Fruit fly (Drosophila melanogaster) whole organism, embryonic: Measurements from ENCODE around the gene fzy.

Source experiments
- CG10209 ChIP-seq: fragments of 200-800 bp; sonication (Bioruptor generic); optimal IDR thresholded peaks from 3 replicates; lab custom pipeline; 2017; ENCODE audit warnings: missing biosample characterization, mild to moderate bottlenecking, missing genetic modification characterization, missing genetic modification reagents
- CG10274 ChIP-seq: fragments of 200-800 bp; sonication (Bioruptor generic); optimal IDR thresholded peaks from 3 replicates; lab custom pipeline; 2017; ENCODE audit warnings: missing biosample characterization, mild to moderate bottlenecking, missing genetic modification characterization
- CG10654 ChIP-seq: fragments of 200-800 bp; sonication (Bioruptor generic); optimal IDR thresholded peaks from 2 replicates; lab custom pipeline; 2016; ENCODE audit warnings: missing biosample characterization, missing genetic modification characterization
- CG11504 ChIP-seq: fragments of 200-800 bp; sonication (Bioruptor generic); optimal IDR thresholded peaks from 3 replicates; lab custom pipeline; 2019; ENCODE audit warnings: missing biosample characterization, mild to moderate bottlenecking, missing genetic modification characterization, moderate library complexity
- CG11723 ChIP-seq: fragments of 200-800 bp; sonication (Bioruptor generic); optimal IDR thresholded peaks from 2 replicates; lab custom pipeline; 2017; ENCODE audit warnings: missing biosample characterization, mild to moderate bottlenecking, missing genetic modification characterization
- CG12155 ChIP-seq: fragments of 200-800 bp; sonication (Bioruptor generic); optimal IDR thresholded peaks from 3 replicates; lab custom pipeline; 2016; ENCODE audit warnings: missing biosample characterization, missing genetic modification characterization
- CG12236 ChIP-seq: fragments of 200-800 bp; sonication (Bioruptor generic); optimal IDR thresholded peaks from 2 replicates; lab custom pipeline; 2016; ENCODE audit warnings: missing biosample characterization, missing genetic modification characterization
- CG12659 ChIP-seq: fragments of 200-800 bp; sonication (Bioruptor generic); optimal IDR thresholded peaks from 3 replicates; lab custom pipeline; 2017; ENCODE audit warnings: mild to moderate bottlenecking, missing biosample characterization, missing genetic modification reagents, missing genetic modification characterization
- CG14441 ChIP-seq: fragments of 200-800 bp; sonication (Bioruptor generic); IDR thresholded peaks from 2 replicates; pipeline ENCODE4 v1.3.6; 2022; ENCODE audit warnings: missing biosample characterization, missing genetic modification characterization
- CG14710 ChIP-seq: fragments of 200-800 bp; sonication (Bioruptor generic); optimal IDR thresholded peaks from 3 replicates; lab custom pipeline; 2019; ENCODE audit warnings: missing biosample characterization, mild to moderate bottlenecking, missing genetic modification characterization, moderate library complexity
- CG14965 ChIP-seq: fragments of 200-800 bp; sonication (Bioruptor generic); optimal IDR thresholded peaks from 2 replicates; lab custom pipeline; 2016; ENCODE audit warnings: missing biosample characterization, missing genetic modification characterization, borderline replicate concordance
- CG15601 ChIP-seq: fragments of 200-800 bp; sonication (Bioruptor generic); optimal IDR thresholded peaks from 3 replicates; lab custom pipeline; 2019; ENCODE audit warnings: missing biosample characterization, mild to moderate bottlenecking, missing genetic modification characterization, moderate library complexity
- CG1603 ChIP-seq: fragments of 200-800 bp; sonication (Bioruptor generic); optimal IDR thresholded peaks from 2 replicates; lab custom pipeline; 2019; ENCODE audit warnings: missing biosample characterization, mild to moderate bottlenecking, missing genetic modification characterization, moderate library complexity
- CG17612 ChIP-seq: fragments of 200-800 bp; sonication (Bioruptor generic); IDR thresholded peaks from 2 replicates; pipeline ENCODE4 v1.3.6; 2022; ENCODE audit warnings: missing biosample characterization, missing genetic modification characterization
- CG30020 ChIP-seq: fragments of 200-800 bp; optimal IDR thresholded peaks from 2 replicates; lab custom pipeline; 2019; ENCODE audit warnings: missing biosample characterization, mild to moderate bottlenecking, missing genetic modification characterization, moderate library complexity
- CG31441 ChIP-seq: fragments of 200-800 bp; sonication (Bioruptor generic); IDR thresholded peaks from 2 replicates; pipeline ENCODE4 v1.3.6; 2022; ENCODE audit warnings: missing biosample characterization, missing genetic modification characterization
- CG3163 ChIP-seq: fragments of 200-800 bp; sonication (Bioruptor generic); optimal IDR thresholded peaks from 3 replicates; lab custom pipeline; 2016; ENCODE audit warnings: missing biosample characterization, missing genetic modification characterization
- CG32532 ChIP-seq: fragments of 200-800 bp; sonication (Bioruptor generic); IDR thresholded peaks from 2 replicates; pipeline ENCODE4 v1.3.6; 2022; ENCODE audit warnings: missing biosample characterization, missing genetic modification characterization
- CG33557 ChIP-seq: fragments of 200-800 bp; sonication (Bioruptor generic); optimal IDR thresholded peaks from 2 replicates; lab custom pipeline; 2019; ENCODE audit warnings: missing biosample characterization, mild to moderate bottlenecking, missing genetic modification characterization, moderate library complexity
- CG34376 ChIP-seq: fragments of 200-800 bp; sonication (Bioruptor generic); optimal IDR thresholded peaks from 2 replicates; lab custom pipeline; 2018; ENCODE audit warnings: missing biosample characterization, mild to moderate bottlenecking, missing genetic modification characterization
- CG3847 ChIP-seq: fragments of 200-800 bp; sonication (Bioruptor generic); IDR thresholded peaks from 2 replicates; pipeline ENCODE4 v1.3.6; 2022; ENCODE audit warnings: missing biosample characterization, missing genetic modification characterization
- CG4707 ChIP-seq: fragments of 200-800 bp; sonication (Bioruptor generic); optimal IDR thresholded peaks from 2 replicates; lab custom pipeline; 2018; ENCODE audit warnings: missing biosample characterization, mild to moderate bottlenecking, missing genetic modification characterization, moderate library complexity
- CG6254 ChIP-seq: fragments of 200-800 bp; sonication (Bioruptor generic); optimal IDR thresholded peaks from 3 replicates; lab custom pipeline; 2017; ENCODE audit warnings: mild to moderate bottlenecking, missing biosample characterization, missing genetic modification reagents, missing genetic modification characterization
- CG6654 ChIP-seq: fragments of 200-800 bp; sonication (Bioruptor generic); optimal IDR thresholded peaks from 2 replicates; lab custom pipeline; 2017; ENCODE audit warnings: missing biosample characterization, mild to moderate bottlenecking, missing genetic modification characterization
- CG6765 ChIP-seq: fragments of 200-800 bp; sonication (Bioruptor generic); optimal IDR thresholded peaks from 3 replicates; lab custom pipeline; 2017; ENCODE audit warnings: missing biosample characterization, mild to moderate bottlenecking, missing genetic modification characterization
- CG6854 ChIP-seq: fragments of 200-800 bp; sonication (Bioruptor generic); optimal IDR thresholded peaks from 3 replicates; lab custom pipeline; 2017; ENCODE audit warnings: missing biosample characterization, mild to moderate bottlenecking, missing genetic modification characterization
- CG7786 ChIP-seq: fragments of 200-800 bp; sonication (Bioruptor generic); optimal IDR thresholded peaks from 2 replicates; lab custom pipeline; 2016; ENCODE audit warnings: missing biosample characterization, missing genetic modification characterization
- CG8388 ChIP-seq: fragments of 200-800 bp; sonication (Bioruptor generic); optimal IDR thresholded peaks from 2 replicates; lab custom pipeline; 2019; ENCODE audit warnings: missing biosample characterization, mild to moderate bottlenecking, missing genetic modification characterization, moderate library complexity
- CG9817 ChIP-seq: fragments of 200-800 bp; sonication (Bioruptor generic); optimal IDR thresholded peaks from 2 replicates; lab custom pipeline; 2018; ENCODE audit warnings: missing biosample characterization, mild to moderate bottlenecking, missing genetic modification characterization, moderate library complexity
- CG9876 ChIP-seq: fragments of 200-800 bp; sonication (Bioruptor generic); optimal IDR thresholded peaks from 2 replicates; lab custom pipeline; 2016; ENCODE audit warnings: missing biosample characterization, missing genetic modification characterization
- CTCF ChIP-seq: fragments of 200-800 bp; sonication (Bioruptor generic); optimal IDR thresholded peaks from 2 replicates; lab custom pipeline; 2017; ENCODE audit warnings: missing biosample characterization, mild to moderate bottlenecking, missing genetic modification characterization, moderate library complexity
- Gug ChIP-seq: fragments of 200-800 bp; sonication (Bioruptor generic); IDR thresholded peaks from 4 replicates; pipeline ENCODE4 v1.3.6; 2022; ENCODE audit warnings: missing biosample characterization, missing genetic modification characterization
- Hmr ChIP-seq: fragments of 200-800 bp; sonication (Bioruptor generic); optimal IDR thresholded peaks from 3 replicates; lab custom pipeline; 2017; ENCODE audit warnings: mild to moderate bottlenecking, missing biosample characterization, missing genetic modification reagents, missing genetic modification characterization
- Hr51 ChIP-seq, 2 experiments: fragments of 200-800 bp; sonication (Bioruptor generic); optimal IDR thresholded peaks; 2 replicates in 1 of 2; 3 replicates in 1 of 2; lab custom pipeline; 2016 to 2018; ENCODE audit warnings: missing biosample characterization in 2 of 2, missing genetic modification characterization in 2 of 2, mild to moderate bottlenecking in 1 of 2, moderate library complexity in 1 of 2
- Lim3 ChIP-seq: fragments of 200-800 bp; sonication (Bioruptor generic); IDR thresholded peaks from 2 replicates; pipeline ENCODE4 v1.3.6; 2022; ENCODE audit warnings: missing biosample characterization, missing genetic modification characterization
- Taf1 ChIP-seq: fragments of 200-800 bp; sonication (Bioruptor generic); IDR thresholded peaks from 2 replicates; pipeline ENCODE4 v1.3.6; 2022; ENCODE audit warnings: missing biosample characterization, missing genetic modification characterization
- Vsx1 ChIP-seq: fragments of 200-800 bp; sonication (Bioruptor generic); optimal IDR thresholded peaks from 2 replicates; lab custom pipeline; 2017; ENCODE audit warnings: missing biosample characterization, mild to moderate bottlenecking, missing genetic modification characterization, missing genetic modification reagents
- abd-A ChIP-seq: fragments of 200-800 bp; sonication (Bioruptor generic); optimal IDR thresholded peaks from 3 replicates; lab custom pipeline; 2019; ENCODE audit warnings: missing biosample characterization, mild to moderate bottlenecking, missing genetic modification characterization, moderate library complexity
- ato ChIP-seq: fragments of 200-800 bp; sonication (Bioruptor generic); IDR thresholded peaks from 2 replicates; pipeline ENCODE4 v1.3.6; 2022; ENCODE audit warnings: missing biosample characterization, missing genetic modification characterization; ENCODE audit not compliant: partially characterized antibody
- bbx ChIP-seq: fragments of 200-800 bp; sonication (Bioruptor generic); IDR thresholded peaks from 2 replicates; pipeline ENCODE4 v1.3.6; 2022; ENCODE audit warnings: missing biosample characterization, missing genetic modification characterization; ENCODE audit not compliant: partially characterized antibody
- dati ChIP-seq: fragments of 200-800 bp; sonication (Bioruptor generic); IDR thresholded peaks from 2 replicates; pipeline ENCODE4 v1.3.6; 2022; ENCODE audit warnings: missing biosample characterization, missing genetic modification characterization
- en ChIP-seq: fragments of 200-800 bp; sonication (Bioruptor generic); optimal IDR thresholded peaks from 2 replicates; lab custom pipeline; 2016; ENCODE audit warnings: missing biosample characterization, missing genetic modification characterization
- eve ChIP-seq, 2 experiments: fragments of >200 bp; optimal IDR thresholded peaks; 2 replicates each; lab custom pipeline; 2017; ENCODE audit warnings: missing biosample characterization in 2 of 2, missing genetic modification characterization in 2 of 2
- gem ChIP-seq: fragments of 200-800 bp; sonication (Bioruptor generic); optimal IDR thresholded peaks from 2 replicates; lab custom pipeline; 2019; ENCODE audit warnings: missing biosample characterization, mild to moderate bottlenecking, missing genetic modification characterization, moderate library complexity
- knrl ChIP-seq: fragments of 200-800 bp; sonication (Bioruptor generic); IDR thresholded peaks from 3 replicates; pipeline ENCODE4 v1.3.6; 2022; ENCODE audit warnings: missing biosample characterization, missing genetic modification characterization; ENCODE audit not compliant: partially characterized antibody
- pfk ChIP-seq: fragments of 200-800 bp; sonication (Bioruptor generic); optimal IDR thresholded peaks from 2 replicates; lab custom pipeline; 2018; ENCODE audit warnings: missing biosample characterization, mild to moderate bottlenecking, missing genetic modification characterization, moderate library complexity
- pzg ChIP-seq: fragments of 200-800 bp; sonication (Bioruptor generic); optimal IDR thresholded peaks from 3 replicates; lab custom pipeline; 2018; ENCODE audit warnings: missing biosample characterization, mild to moderate bottlenecking, missing genetic modification characterization, moderate library complexity
- tup ChIP-seq: fragments of 200-800 bp; sonication (Bioruptor generic); optimal IDR thresholded peaks from 2 replicates; lab custom pipeline; 2016; ENCODE audit warnings: missing biosample characterization, mild to moderate bottlenecking, missing genetic modification characterization, moderate library complexity
- unc-4 ChIP-seq: fragments of 200-800 bp; sonication (Bioruptor generic); IDR thresholded peaks from 2 replicates; pipeline ENCODE4 v1.3.6; 2022; ENCODE audit warnings: missing biosample characterization, missing genetic modification characterization; ENCODE audit not compliant: partially characterized antibody
- wor ChIP-seq: fragments of 200-800 bp; sonication (Bioruptor generic); IDR thresholded peaks from 2 replicates; pipeline ENCODE4 v1.3.6; 2022; ENCODE audit warnings: missing biosample characterization, missing genetic modification characterization

Gene fzy

DNA sequence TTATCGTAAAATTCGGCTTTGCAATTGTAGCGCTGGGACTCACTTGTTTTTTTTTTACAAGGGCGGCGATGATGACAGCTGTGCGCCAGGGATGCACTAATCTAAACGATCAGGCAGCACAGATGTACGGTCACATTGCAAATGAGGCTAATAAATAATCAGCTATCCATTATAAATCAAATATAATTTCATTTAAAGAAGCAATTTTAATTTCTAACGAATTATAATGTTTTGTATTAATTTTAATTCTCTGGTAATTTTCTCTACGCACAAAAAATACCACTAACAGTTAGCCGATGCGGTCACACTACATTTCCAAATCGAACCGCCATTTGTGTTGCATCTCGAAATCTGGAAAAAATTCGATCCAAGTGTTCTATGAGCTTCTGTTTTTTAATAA lies at the start of gene fzy, which contains the start of gene cni (continued):
- TF ChIP-seq CG3847 (GFP tag; lab: Robert Waterston, UW) (peak; percentile 78), CG14965 (GFP tag; lab: Kevin White, UChicago) (no peak), CG30020 (tag; lab: Kevin White, UChicago) (peak; percentile 58), CG10274 (no peak), eve (GFP tag; optimal IDR thresholded peaks at IDR 0.05; lab: Kevin White, UChicago) (no peak), Hr51 (GFP tag; optimal IDR thresholded peaks at IDR 0.05; lab: Kevin White, UChicago) (no peak), CG9817 (tag; lab: Kevin White, UChicago) (no peak), bbx (GFP tag; lab: Robert Waterston, UW) (0 out of 2 replicates have a peak, but pooled peaks have one; percentile 10), Gug (GFP tag; lab: Robert Waterston, UW) (no peak), CG4707 (GFP tag; lab: Kevin White, UChicago) (no peak), CG14710 (peak; percentile 85), CG6765 (GFP tag; lab: Kevin White, UChicago) (no peak), CTCF (peak; percentile 42), abd-A (tag; lab: Kevin White, UChicago) (no peak), dati (GFP tag; lab: Robert Waterston, UW) (no peak), CG6654 (GFP tag; lab: Kevin White, UChicago) (no peak), CG12155 (GFP tag; lab: Kevin White, UChicago) (peak; percentile 37), CG6854 (GFP tag; lab: Kevin White, UChicago) (no peak), CG15601 (peak; percentile 3), knrl (0 out of 3 replicates have a peak, but pooled peaks have one; percentile 37), CG6254 (GFP tag; lab: Kevin White, UChicago) (no peak), CG8388 (no peak), CG31441 (no peak), CG14441 (GFP tag; lab: Robert Waterston, UW) (no peak), wor (GFP tag; lab: Robert Waterston, UW) (no peak), CG9876 (GFP tag; lab: Kevin White, UChicago) (no peak), CG11723 (GFP tag; lab: Kevin White, UChicago) (no peak), CG32532 (GFP tag; lab: Robert Waterston, UW) (0 out of 2 replicates have a peak, but pooled peaks have one; percentile 15), CG33557 (GFP tag; lab: Kevin White, UChicago) (peak; percentile 23), Hmr (GFP tag; lab: Kevin White, UChicago) (no peak), ato (GFP tag; lab: Robert Waterston, UW) (no peak), CG3163 (GFP tag; lab: Kevin White, UChicago) (no peak), tup (no peak), unc-4 (peak; percentile 37; the same call in 1 of the 2 replicates), CG7786 (GFP tag; lab: Kevin White, UChicago) (no peak), gem (tag; lab: Kevin White, UChicago) (peak; percentile 50), CG11504 (tag; lab: Kevin White, UChicago) (no peak), CG17612 (GFP tag; lab: Robert Waterston, UW) (no peak), Taf1 (no peak), CG12236 (GFP tag; lab: Kevin White, UChicago) (no peak), CG1603 (tag; lab: Kevin White, UChicago) (peak; percentile 77), CG34376 (peak; percentile 16), CG12659 (GFP tag; lab: Kevin White, UChicago) (peak; percentile 74), pzg (GFP tag; lab: Kevin White, UChicago) (peak; percentile 92), CG10654 (GFP tag; lab: Kevin White, UChicago) (peak; percentile 6), Vsx1 (GFP tag; lab: Kevin White, UChicago) (peak; percentile 80), pfk (GFP tag; lab: Kevin White, UChicago) (no peak), en (GFP tag; lab: Kevin White, UChicago) (no peak), Lim3 (GFP tag; lab: Robert Waterston, UW) (no peak), CG10209 (GFP tag; lab: Kevin White, UChicago) (peak; percentile 11)
